ENCODE assay signal across 5 worm cellular contexts in genomic region chrII:15217949-15218348, ce11.
TF ChIP-seq lines count a peak whose summit lies in the region.

No protein-coding gene starts in this region.

TF ChIP-seq in whole organism, L1 larva, 84 proteins besides CTCF, POLR2A, EP300 and RAD21:
- TF ChIP-seq blmp-1 (tag; optimal IDR thresholded peaks at IDR 0.05; lab: Kevin White, UChicago), result peak; percentile 94
- TF ChIP-seq fkh-10 (GFP tag; optimal IDR thresholded peaks at IDR 0.05; lab: Kevin White, UChicago), result no peak
- no peak for TF ChIP-seq unc-86 (tag; optimal IDR thresholded peaks at IDR 0.05; lab: Kevin White, UChicago)

TF ChIP-seq in whole organism, L3 larva, 47 proteins besides CTCF, POLR2A, EP300 and RAD21:
- TF ChIP-seq elt-1 (tag; optimal IDR thresholded peaks at IDR 0.05; lab: Kevin White, UChicago), result no peak
- no peak for TF ChIP-seq fkh-2 (tag; optimal IDR thresholded peaks at IDR 0.05; lab: Kevin White, UChicago)
- TF ChIP-seq egl-5 (tag; optimal IDR thresholded peaks at IDR 0.05; lab: Kevin White, UChicago), result no peak
- TF ChIP-seq snpc-4 (tag; optimal IDR thresholded peaks at IDR 0.05; lab: Kevin White, UChicago), result no peak
- peak; percentile 18 for TF ChIP-seq nhr-43 (tag; optimal IDR thresholded peaks at IDR 0.05; lab: Kevin White, UChicago; ENCODE audit: poor library complexity, severe bottlenecking)
- TF ChIP-seq nhr-25 (tag; optimal IDR thresholded peaks at IDR 0.05; lab: Kevin White, UChicago), result peak; percentile 3
- no peak for TF ChIP-seq ceh-9 (tag; optimal IDR thresholded peaks at IDR 0.05; lab: Kevin White, UChicago)
- no peak for TF ChIP-seq ZK546.5 (tag; optimal IDR thresholded peaks at IDR 0.05; lab: Kevin White, UChicago)
- no peak for TF ChIP-seq pqm-1 (tag; optimal IDR thresholded peaks at IDR 0.05; lab: Kevin White, UChicago)
- TF ChIP-seq unc-62 (GFP tag; optimal IDR thresholded peaks at IDR 0.05; lab: Kevin White, UChicago), result no peak
- no peak for TF ChIP-seq unc-39 (tag; optimal IDR thresholded peaks at IDR 0.05; lab: Kevin White, UChicago)

TF ChIP-seq in whole organism, early embryonic, 17 proteins besides CTCF, POLR2A, EP300 and RAD21:
- peak; percentile 40 for TF ChIP-seq hmg-4 (GFP tag; optimal IDR thresholded peaks at IDR 0.05; lab: Kevin White, UChicago)
- TF ChIP-seq aly-1 (tag; optimal IDR thresholded peaks at IDR 0.05; lab: Kevin White, UChicago), result no peak
- no peak for TF ChIP-seq hnd-1 (tag; optimal IDR thresholded peaks at IDR 0.05; lab: Kevin White, UChicago)
TF ChIP-seq in whole organism, early embryonic: peak in this region for 1.

TF ChIP-seq in whole organism, midembryonic, 9 proteins besides CTCF, POLR2A, EP300 and RAD21:
- 0 out of 2 replicates have a peak, but pooled peaks have one; percentile 31 for TF ChIP-seq flt-1 (GFP tag; IDR thresholded peaks at IDR 0.05; lab: Robert Waterston, UW)
- TF ChIP-seq ref-1 (GFP tag; conservative IDR thresholded peaks at IDR 0.05; lab: Robert Waterston, UW), result no peak
- TF ChIP-seq med-1 (GFP tag; optimal IDR thresholded peaks at IDR 0.05; lab: Kevin White, UChicago; ENCODE audit: insufficient read depth), result no peak
- no peak for TF ChIP-seq klf-2 (GFP tag; conservative IDR thresholded peaks at IDR 0.05; lab: Robert Waterston, UW)
- TF ChIP-seq tab-1 (GFP tag; IDR thresholded peaks at IDR 0.05; lab: Robert Waterston, UW), result 0 out of 2 replicates have a peak, but pooled peaks have one; percentile 34

TF ChIP-seq in whole organism, young adult, 124 proteins besides CTCF, POLR2A, EP300 and RAD21:
- TF ChIP-seq gei-17 (GFP tag; optimal IDR thresholded peaks at IDR 0.05; lab: Kevin White, UChicago) (no peak), zfh-2 (GFP tag; conservative IDR thresholded peaks at IDR 0.05; lab: Robert Waterston, UW) (peak; percentile 89), egrh-3 (GFP tag; IDR thresholded peaks at IDR 0.05; lab: Robert Waterston, UW) (peak; percentile 92)
